Fruit fly (Drosophila melanogaster): ENCODE measurements around the gene mus304.

The mus304 gene

DNA sequence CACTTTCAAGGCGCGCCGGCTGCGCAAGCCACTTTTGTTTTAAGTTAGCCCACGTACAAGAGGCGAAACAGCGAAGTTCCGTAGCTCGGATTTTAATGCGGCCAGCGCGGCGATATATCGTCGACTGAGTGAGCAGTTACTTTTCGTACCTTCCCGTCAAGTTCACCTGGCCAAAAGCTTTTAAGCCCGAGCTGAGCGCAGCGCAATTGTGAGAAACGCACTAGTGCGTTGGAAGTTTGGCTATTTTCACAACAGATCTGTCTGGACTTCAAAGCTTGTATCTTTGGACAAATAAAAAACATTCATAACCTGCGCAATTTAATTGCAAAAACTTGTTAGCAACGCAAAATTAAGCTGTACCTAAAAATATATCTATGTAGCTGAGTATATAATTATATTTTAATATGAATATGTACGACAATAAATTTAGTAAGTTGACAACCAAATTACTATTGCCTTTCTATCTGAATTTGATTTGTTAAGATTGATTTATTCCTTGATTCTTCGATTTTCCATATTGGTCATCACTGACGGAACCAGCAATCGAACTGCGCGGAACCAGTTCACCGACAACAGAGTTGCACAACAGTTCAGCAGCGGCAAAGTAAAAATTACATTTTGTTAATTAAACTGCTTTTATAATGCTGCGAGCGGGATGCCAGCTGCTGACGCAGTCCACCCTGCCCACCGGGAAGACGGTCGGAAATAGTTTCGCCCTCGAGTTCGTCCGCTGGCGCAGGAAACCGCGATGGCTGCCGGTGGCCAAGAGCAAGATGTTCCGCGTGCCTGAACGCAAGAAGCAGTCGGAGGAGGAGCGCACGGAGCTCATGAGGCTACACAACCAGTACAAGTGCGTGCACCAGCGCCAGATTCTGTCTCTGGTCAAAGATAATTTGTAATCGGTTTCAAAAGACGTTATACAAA lies 3.3 kb upstream of the mus304 start, which contains the start of the genes CG13698 and mRpS26 (continued):
- TF ChIP-seq D (optimal IDR thresholded peaks at IDR 0.05) (no peak), D (GFP tag; optimal IDR thresholded peaks at IDR 0.05) (no peak), ewg (GFP tag; optimal IDR thresholded peaks at IDR 0.05) (peak; percentile 63), ttk (GFP tag; IDR thresholded peaks at IDR 0.05) (peak; percentile 32; the same call in 1 of the 2 replicates), Trl (optimal IDR thresholded peaks at IDR 0.05) (no peak), Trl (GFP tag; optimal IDR thresholded peaks at IDR 0.05) (peak; percentile 40), Atf3 (GFP tag; optimal IDR thresholded peaks at IDR 0.05) (no peak), CG1602 (GFP tag; optimal IDR thresholded peaks at IDR 0.05) (peak; percentile 62), CG9817 (tag; optimal IDR thresholded peaks at IDR 0.05) (peak; percentile 77), CrebB (tag; optimal IDR thresholded peaks at IDR 0.05) (no peak), CG14667 (GFP tag; IDR thresholded peaks at IDR 0.05) (no peak), MBD-R2 (GFP tag; IDR thresholded peaks at IDR 0.05) (peak; percentile 66), bowl (GFP tag; IDR thresholded peaks at IDR 0.05) (0 out of 2 replicates have a peak, but pooled peaks have one; percentile 24), mam (GFP tag; optimal IDR thresholded peaks at IDR 0.05) (peak; percentile 62), cad (GFP tag; optimal IDR thresholded peaks at IDR 0.05) (no peak), Ravus (GFP tag; IDR thresholded peaks at IDR 0.05) (no peak), ems (GFP tag; optimal IDR thresholded peaks at IDR 0.05) (no peak), Sin3A (optimal IDR thresholded peaks at IDR 0.05) (peak; percentile 54), hbn (GFP tag; IDR thresholded peaks at IDR 0.05; ENCODE audit: partially characterized antibody) (no peak), otp (GFP tag; IDR thresholded peaks at IDR 0.05) (peak; percentile 26; the same call in 1 of the 3 replicates), CG6813 (GFP tag; optimal IDR thresholded peaks at IDR 0.05) (no peak), pzg (GFP tag; optimal IDR thresholded peaks at IDR 0.05) (peak; percentile 58), Atf-2 (GFP tag; optimal IDR thresholded peaks at IDR 0.05) (no peak), Gug (GFP tag; IDR thresholded peaks at IDR 0.05) (no peak; the same call in 3 of the 4 replicates), Dad (GFP tag; optimal IDR thresholded peaks at IDR 0.05) (no peak), CG5245 (GFP tag; optimal IDR thresholded peaks at IDR 0.05) (no peak), CG11696 (GFP tag; IDR thresholded peaks at IDR 0.05) (no peak), scrt (GFP tag; optimal IDR thresholded peaks at IDR 0.05) (peak; percentile 60), E2f1 (GFP tag; IDR thresholded peaks at IDR 0.05) (0 out of 2 replicates have a peak, but pooled peaks have one; percentile 9), CG17802 (tag; optimal IDR thresholded peaks at IDR 0.05) (peak; percentile 24), Opbp (GFP tag; IDR thresholded peaks at IDR 0.05; ENCODE audit: partially characterized antibody) (peak; percentile 66; the same call in 1 of the 3 replicates), Atf6 (GFP tag; IDR thresholded peaks at IDR 0.05) (peak; percentile 66), TFAM (GFP tag; optimal IDR thresholded peaks at IDR 0.05) (no peak), Fer3 (tag; optimal IDR thresholded peaks at IDR 0.05) (peak; percentile 75), Six4 (GFP tag; optimal IDR thresholded peaks at IDR 0.05) (peak; percentile 66), CG12391 (tag; optimal IDR thresholded peaks at IDR 0.05) (peak; percentile 86), CG8478 (optimal IDR thresholded peaks at IDR 0.05) (no peak), CG6272 (GFP tag; IDR thresholded peaks at IDR 0.05) (0 out of 2 replicates have a peak, but pooled peaks have one; percentile 13), tna (GFP tag; IDR thresholded peaks at IDR 0.05; ENCODE audit: partially characterized antibody) (no peak; the same call in 1 of the 2 replicates), CG5180 (GFP tag; optimal IDR thresholded peaks at IDR 0.05) (no peak), caup (GFP tag; optimal IDR thresholded peaks at IDR 0.05; ENCODE audit: severe bottlenecking) (peak; percentile 64), CG11247 (GFP tag; IDR thresholded peaks at IDR 0.05) (0 out of 2 replicates have a peak, but pooled peaks have one; percentile 57), abd-A (tag; optimal IDR thresholded peaks at IDR 0.05) (peak; percentile 47), D19B (GFP tag; optimal IDR thresholded peaks at IDR 0.05) (peak; percentile 58), CG6765 (GFP tag; optimal IDR thresholded peaks at IDR 0.05) (peak; percentile 40), kni (GFP tag; optimal IDR thresholded peaks at IDR 0.05) (peak; percentile 29), nerfin-1 (tag; optimal IDR thresholded peaks at IDR 0.05) (peak; percentile 47), CG1233 (GFP tag; optimal IDR thresholded peaks at IDR 0.05) (peak; percentile 58), pum (GFP tag; optimal IDR thresholded peaks at IDR 0.05) (peak; percentile 21)
